Worm (Caenorhabditis elegans) whole organism, young adult: ENCODE data around the gene clpp-1.

Experiments used
- F33H1.4 ChIP-seq: fragments of 200-800 bp; sonication (Bioruptor generic); IDR thresholded peaks from 2 replicates; pipeline ENCODE4 v1.3.6; 2022; ENCODE audit warnings: missing genetic modification reagents, missing genetic modification characterization, missing compliant biosample characterization
- F37B4.10 ChIP-seq: fragments of 200-800 bp; sonication (Bioruptor generic); IDR thresholded peaks from 2 replicates; pipeline ENCODE4 v1.3.6; 2022; ENCODE audit warnings: missing genetic modification characterization, missing compliant biosample characterization
- F49E8.2 ChIP-seq: sonication (generic microtip); optimal IDR thresholded peaks from 3 replicates; lab custom pipeline; 2017; ENCODE audit warnings: missing genetic modification characterization, mild to moderate bottlenecking, missing compliant biosample characterization, antibody characterized with exemption, moderate library complexity; ENCODE audit not compliant: insufficient read depth
- F55B11.4 ChIP-seq: sonication (generic microtip); optimal IDR thresholded peaks from 2 replicates; lab custom pipeline; 2016; ENCODE audit warnings: missing compliant biosample characterization, missing genetic modification characterization, borderline replicate concordance; ENCODE audit not compliant: insufficient read depth
- F57C9.4 ChIP-seq: sonication (generic microtip); optimal IDR thresholded peaks from 2 replicates; lab custom pipeline; 2017; ENCODE audit warnings: mild to moderate bottlenecking, missing genetic modification characterization, missing compliant biosample characterization
- T26A5.8 ChIP-seq: sonication (generic microtip); optimal IDR thresholded peaks from 2 replicates; lab custom pipeline; 2016; ENCODE audit warnings: missing genetic modification characterization, missing compliant biosample characterization
- Y53F4B.3 ChIP-seq: fragments of 200-800 bp; sonication (Bioruptor generic); IDR thresholded peaks from 2 replicates; pipeline ENCODE4 v1.3.6; 2022; ENCODE audit warnings: missing genetic modification reagents, missing genetic modification characterization, missing compliant biosample characterization
- Y53G8AR.9 ChIP-seq: fragments of 200-800 bp; sonication (Bioruptor generic); conservative IDR thresholded peaks from 2 replicates; pipeline ENCODE4 v1.3.6; 2022; ENCODE audit warnings: missing genetic modification reagents, missing genetic modification characterization, missing compliant biosample characterization
- Y67H2A.10 ChIP-seq: fragments of 200-800 bp; sonication (Bioruptor generic); conservative IDR thresholded peaks from 2 replicates; pipeline ENCODE4 v1.3.6; 2022; ENCODE audit warnings: missing genetic modification reagents, missing genetic modification characterization, missing compliant biosample characterization
- Y79H2A.3 ChIP-seq: fragments of 200-800 bp; sonication (Bioruptor generic); conservative IDR thresholded peaks from 2 replicates; pipeline ENCODE4 v1.3.6; 2022; ENCODE audit warnings: missing genetic modification reagents, missing genetic modification characterization, missing compliant biosample characterization
- akir-1 ChIP-seq: fragments of 200-800 bp; sonication (Bioruptor generic); optimal IDR thresholded peaks from 2 replicates; lab custom pipeline; 2018; ENCODE audit warnings: mild to moderate bottlenecking, missing genetic modification characterization, moderate library complexity, missing compliant biosample characterization
- attf-5 ChIP-seq: fragments of 200-800 bp; sonication (Bioruptor generic); optimal IDR thresholded peaks from 2 replicates; lab custom pipeline; 2018; ENCODE audit warnings: mild to moderate bottlenecking, missing genetic modification characterization, missing compliant biosample characterization
- bed-1 ChIP-seq: fragments of 200-800 bp; sonication (Bioruptor generic); IDR thresholded peaks from 2 replicates; pipeline ENCODE4 v1.3.6; 2022; ENCODE audit warnings: missing genetic modification reagents, missing genetic modification characterization, missing compliant biosample characterization
- ceh-100 ChIP-seq: fragments of 200-800 bp; sonication (Bioruptor generic); IDR thresholded peaks from 2 replicates; pipeline ENCODE4 v1.3.6; 2022; ENCODE audit warnings: missing genetic modification reagents, missing genetic modification characterization, missing compliant biosample characterization
- ceh-40 ChIP-seq: fragments of 200-800 bp; sonication (Bioruptor generic); IDR thresholded peaks from 2 replicates; pipeline ENCODE4 v1.3.6; 2022; ENCODE audit warnings: missing genetic modification characterization, missing compliant biosample characterization
- ceh-79 ChIP-seq: sonication (generic microtip); optimal IDR thresholded peaks from 2 replicates; lab custom pipeline; 2017; ENCODE audit warnings: mild to moderate bottlenecking, missing genetic modification characterization, missing compliant biosample characterization
- die-1 ChIP-seq: sonication (generic microtip); optimal IDR thresholded peaks from 2 replicates; lab custom pipeline; 2016; ENCODE audit warnings: missing genotype, mild to moderate bottlenecking, missing genetic modification characterization, missing compliant biosample characterization
- dpl-1 ChIP-seq: fragments of 150-350 bp; optimal IDR thresholded peaks from 2 replicates; lab custom pipeline; 2014; ENCODE audit warnings: missing biosample characterization, missing genetic modification reagents, missing genetic modification characterization
- egl-18 ChIP-seq: fragments of 200-800 bp; sonication (Bioruptor generic); IDR thresholded peaks from 2 replicates; pipeline ENCODE4 v1.3.6; 2022; ENCODE audit warnings: missing genetic modification reagents, missing genetic modification characterization, missing compliant biosample characterization
- ets-4 ChIP-seq: fragments of 200-800 bp; sonication (Bioruptor generic); optimal IDR thresholded peaks from 2 replicates; lab custom pipeline; 2018; ENCODE audit warnings: mild to moderate bottlenecking, missing genetic modification characterization, missing compliant biosample characterization
- gei-17 ChIP-seq: fragments of 200-800 bp; sonication (Bioruptor generic); optimal IDR thresholded peaks from 2 replicates; lab custom pipeline; 2018; ENCODE audit warnings: mild to moderate bottlenecking, missing genetic modification characterization, missing compliant biosample characterization
- him-1 ChIP-seq: sonication (generic microtip); optimal IDR thresholded peaks from 2 replicates; lab custom pipeline; 2016; ENCODE audit warnings: missing genotype, missing genetic modification reagents, missing genetic modification characterization, missing compliant biosample characterization
- hrde-1 ChIP-seq: sonication (generic microtip); optimal IDR thresholded peaks from 2 replicates; lab custom pipeline; 2016; ENCODE audit warnings: missing genetic modification characterization, mild to moderate bottlenecking, missing compliant biosample characterization, moderate library complexity, missing genotype, missing genetic modification reagents, borderline replicate concordance
- hsf-1 ChIP-seq: fragments of 200-800 bp; sonication (Bioruptor generic); IDR thresholded peaks from 2 replicates; pipeline ENCODE4 v1.3.6; 2022; ENCODE audit warnings: missing genetic modification reagents, missing genetic modification characterization, missing compliant biosample characterization
- lag-1 ChIP-seq: fragments of 200-800 bp; sonication (Bioruptor generic); IDR thresholded peaks from 2 replicates; pipeline ENCODE4 v1.3.6; 2022; ENCODE audit warnings: missing genetic modification reagents, missing genetic modification characterization, missing compliant biosample characterization
- lir-1 ChIP-seq: fragments of 200-800 bp; sonication (Bioruptor generic); conservative IDR thresholded peaks from 2 replicates; pipeline ENCODE4 v1.3.6; 2022; ENCODE audit warnings: missing genetic modification reagents, missing genetic modification characterization, missing compliant biosample characterization
- lsl-1 ChIP-seq: fragments of 200-800 bp; sonication (Bioruptor generic); optimal IDR thresholded peaks from 2 replicates; lab custom pipeline; 2018; ENCODE audit warnings: mild to moderate bottlenecking, missing genetic modification characterization, moderate library complexity, missing compliant biosample characterization
- nfya-1 ChIP-seq: sonication (generic microtip); optimal IDR thresholded peaks from 2 replicates; lab custom pipeline; 2017; ENCODE audit warnings: antibody characterized with exemption, missing compliant biosample characterization, missing genetic modification characterization, borderline replicate concordance; ENCODE audit not compliant: insufficient read depth
- nfyb-1 ChIP-seq: fragments of 200-800 bp; sonication (Bioruptor generic); IDR thresholded peaks from 2 replicates; pipeline ENCODE4 v1.3.6; 2022; ENCODE audit warnings: missing genetic modification reagents, missing genetic modification characterization, missing compliant biosample characterization
- nhr-120 ChIP-seq: fragments of 200-800 bp; sonication (Bioruptor generic); IDR thresholded peaks from 2 replicates; pipeline ENCODE4 v1.3.6; 2022; ENCODE audit warnings: missing genetic modification characterization, missing compliant biosample characterization
- nhr-179 ChIP-seq: sonication (generic microtip); optimal IDR thresholded peaks from 2 replicates; lab custom pipeline; 2016; ENCODE audit warnings: mild to moderate bottlenecking, missing genetic modification characterization, missing compliant biosample characterization
- nhr-80 ChIP-seq: sonication (generic microtip); optimal IDR thresholded peaks from 2 replicates; lab custom pipeline; 2016; ENCODE audit warnings: missing genetic modification characterization, missing compliant biosample characterization
- pha-4 ChIP-seq: fragments of 150-350 bp; sonication (generic microtip); optimal IDR thresholded peaks from 2 replicates; lab custom pipeline; 2014; ENCODE audit warnings: missing biosample characterization, missing genetic modification reagents, missing genetic modification characterization
- sdz-38 ChIP-seq: sonication (generic microtip); optimal IDR thresholded peaks from 2 replicates; lab custom pipeline; 2016; ENCODE audit warnings: missing genotype, missing genetic modification characterization, missing compliant biosample characterization
- snpc-1.1 ChIP-seq: sonication (generic microtip); optimal IDR thresholded peaks from 2 replicates; lab custom pipeline; 2017; ENCODE audit warnings: missing genetic modification characterization, mild to moderate bottlenecking, missing compliant biosample characterization, antibody characterized with exemption, moderate library complexity, missing genotype, missing genetic modification reagents; ENCODE audit not compliant: insufficient read depth
- snpc-4 ChIP-seq, 5 experiments: fragments of 150-350 bp in 1 of 5; sonication (generic microtip) in 4 of 5; optimal IDR thresholded peaks; 2 replicates each; lab custom pipeline; 2014 to 2018; ENCODE audit warnings: missing genetic modification characterization in 5 of 5, missing biosample characterization in 3 of 5, antibody characterized with exemption in 2 of 5, mild to moderate bottlenecking in 2 of 5, missing compliant biosample characterization in 2 of 5, missing genotype in 2 of 5, moderate library complexity in 2 of 5, missing genetic modification reagents in 1 of 5
- ztf-18 ChIP-seq: sonication (generic microtip); optimal IDR thresholded peaks from 2 replicates; lab custom pipeline; 2016; ENCODE audit warnings: missing genotype, mild to moderate bottlenecking, missing genetic modification characterization, missing compliant biosample characterization
- ztf-25 ChIP-seq: fragments of 200-800 bp; sonication (Bioruptor generic); IDR thresholded peaks from 2 replicates; pipeline ENCODE4 v1.3.6; 2022; ENCODE audit warnings: missing genetic modification reagents, missing genetic modification characterization, missing compliant biosample characterization
- ztf-26 ChIP-seq: sonication (generic microtip); optimal IDR thresholded peaks from 2 replicates; lab custom pipeline; 2017; ENCODE audit warnings: missing genetic modification characterization, missing compliant biosample characterization
- ztf-6 ChIP-seq: fragments of 200-800 bp; sonication (Bioruptor generic); IDR thresholded peaks from 2 replicates; pipeline ENCODE4 v1.3.6; 2022; ENCODE audit warnings: missing genetic modification reagents, missing genetic modification characterization, missing compliant biosample characterization

clpp-1 gene

DNA sequence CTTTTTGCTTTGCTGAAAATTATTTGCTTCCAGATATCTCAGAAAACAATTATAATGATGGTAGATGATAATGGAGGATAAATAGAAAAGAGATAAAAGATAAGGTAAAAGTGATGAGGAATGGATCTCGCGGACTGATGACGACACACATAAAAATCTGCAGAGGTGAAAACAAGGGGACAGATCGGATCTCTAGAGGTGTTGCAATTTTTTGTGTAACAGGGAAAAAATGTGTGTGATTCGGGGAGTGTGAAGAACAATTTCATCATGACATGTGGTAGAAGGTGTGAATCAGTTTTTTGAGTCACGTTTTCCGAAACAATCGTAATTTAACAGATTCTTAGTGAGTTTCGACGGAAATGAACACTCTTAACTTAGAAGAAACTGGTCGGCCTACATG lies 13.7 kb downstream of the clpp-1 start (continued):
- TF ChIP-seq F37B4.10 (GFP tag; lab: Robert Waterston, UW) = no peak
- no peak for TF ChIP-seq pha-4 (tag; lab: Kevin White, UChicago)

DNA sequence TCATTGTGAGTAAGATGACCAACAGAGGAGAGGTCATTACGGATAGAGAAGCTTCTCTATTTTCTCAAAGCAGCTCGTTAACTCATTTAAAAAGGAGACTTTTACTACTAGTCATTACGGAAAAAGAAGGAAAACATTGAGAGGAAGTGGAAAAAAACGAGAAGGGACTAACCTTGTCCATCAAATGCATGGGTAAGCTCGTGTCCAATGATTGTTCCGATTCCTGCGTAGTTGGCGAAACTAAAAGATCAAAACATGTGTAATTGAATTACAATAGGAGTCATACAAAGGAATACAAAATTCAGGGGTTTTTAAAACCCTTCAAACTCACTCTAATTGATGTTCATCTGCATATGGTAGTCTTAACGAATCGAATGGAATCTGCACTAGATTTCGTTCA lies 17.7 kb downstream of the clpp-1 start:
- TF ChIP-seq ceh-79 (tag; lab: Kevin White, UChicago) (no peak), ztf-26 (tag; lab: Kevin White, UChicago) (no peak), ztf-25 (no peak), ztf-18 (no peak), F33H1.4 (GFP tag; lab: Robert Waterston, UW) (no peak), sdz-38 (no peak), ets-4 (GFP tag; lab: Kevin White, UChicago) (no peak), hsf-1 (GFP tag; lab: Robert Waterston, UW) (no peak), attf-5 (GFP tag; lab: Kevin White, UChicago) (no peak), snpc-1.1 (tag; lab: Kevin White, UChicago) (no peak), Y67H2A.10 (GFP tag; lab: Robert Waterston, UW) (no peak), bed-1 (GFP tag; lab: Robert Waterston, UW) (no peak)

- TF ChIP-seq snpc-4 (GFP tag; optimal IDR thresholded peaks at IDR 0.05; lab: Kevin White, UChicago) (no peak), snpc-4 (tag; optimal IDR thresholded peaks at IDR 0.05; lab: Kevin White, UChicago) (no peak), Y53G8AR.9 (GFP tag; lab: Robert Waterston, UW) (no peak), Y79H2A.3 (GFP tag; lab: Robert Waterston, UW) (no peak), nhr-120 (GFP tag; lab: Robert Waterston, UW) (no peak), ceh-40 (no peak), die-1 (no peak), ceh-100 (GFP tag; lab: Robert Waterston, UW) (no peak), lir-1 (GFP tag; lab: Robert Waterston, UW) (no peak), ztf-18 (no peak), Y53F4B.3 (GFP tag; lab: Robert Waterston, UW) (no peak), Y67H2A.10 (GFP tag; lab: Robert Waterston, UW) (no peak), sdz-38 (no peak), nhr-179 (tag; lab: Kevin White, UChicago) (no peak), F49E8.2 (no peak), F57C9.4 (tag; lab: Kevin White, UChicago) (no peak), ztf-6 (GFP tag; lab: Robert Waterston, UW) (no peak), hrde-1 (tag; lab: Kevin White, UChicago) (no peak), nfyb-1 (GFP tag; lab: Robert Waterston, UW) (no peak), dpl-1 (GFP tag; lab: Kevin White, UChicago) (no peak), T26A5.8 (tag; lab: Kevin White, UChicago) (no peak)
These were observed 19.5 kb downstream of the clpp-1 start for ce11 chrII:10283145-10283544.

DNA sequence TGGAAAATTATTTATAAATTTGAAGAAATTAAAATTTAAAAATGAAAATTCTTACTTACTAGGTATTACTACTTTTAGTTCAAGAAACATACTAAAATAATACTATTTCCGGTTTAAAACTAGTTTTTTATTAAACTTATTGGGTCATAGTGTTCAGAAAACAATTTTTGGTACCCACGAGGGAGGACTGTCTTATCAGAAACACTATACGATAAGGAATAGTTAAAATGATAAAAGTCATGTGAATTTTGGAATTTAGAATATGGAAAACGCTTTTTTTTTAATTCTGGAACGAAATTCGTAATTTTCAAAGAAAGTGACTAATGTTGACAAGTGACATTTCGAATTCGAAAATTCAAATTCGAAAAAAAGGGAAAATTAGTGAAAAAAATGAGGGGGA lies 21.0 kb downstream of the clpp-1 start:
- TF ChIP-seq lsl-1 = no peak
- TF ChIP-seq nfya-1 (tag; lab: Kevin White, UChicago) = no peak
- no peak for TF ChIP-seq hsf-1 (GFP tag; lab: Robert Waterston, UW)
- no peak for TF ChIP-seq gei-17 (GFP tag; lab: Kevin White, UChicago)
- no peak for TF ChIP-seq nhr-80 (tag; lab: Kevin White, UChicago)
- no peak for TF ChIP-seq lir-1 (GFP tag; lab: Robert Waterston, UW)
- TF ChIP-seq egl-18 (GFP tag; lab: Robert Waterston, UW) = no peak
- TF ChIP-seq him-1 (tag; lab: Kevin White, UChicago) = no peak
- no peak for TF ChIP-seq akir-1 (GFP tag; lab: Kevin White, UChicago)
- no peak for TF ChIP-seq F55B11.4 (tag; lab: Kevin White, UChicago)
- TF ChIP-seq lag-1 (GFP tag; lab: Robert Waterston, UW) = no peak
- TF ChIP-seq Y53F4B.3 (GFP tag; lab: Robert Waterston, UW) = no peak
